Worm (Caenorhabditis elegans): ENCODE data around the gene rgs-7.

rgs-7 gene

ce11 chrX:3547828-3548227 lies 5.5 kb downstream of the rgs-7 start:
- TF ChIP-seq nhr-6 (tag; optimal IDR thresholded peaks at IDR 0.05): no peak
- peak; percentile 39 for TF ChIP-seq fos-1 (tag; optimal IDR thresholded peaks at IDR 0.05)

- no peak for TF ChIP-seq blmp-1 (tag; optimal IDR thresholded peaks at IDR 0.05; ENCODE audit: insufficient read depth)
- peak; percentile 71 for TF ChIP-seq fos-1 (tag; optimal IDR thresholded peaks at IDR 0.05)
Measured at ce11 chrX:3548716-3549115, 6.4 kb downstream of the rgs-7 start.

ce11 chrX:3551173-3551572 lies 8.8 kb downstream of the rgs-7 start:
- TF ChIP-seq nhr-11 (tag; optimal IDR thresholded peaks at IDR 0.05) (no peak), sma-9 (GFP tag; optimal IDR thresholded peaks at IDR 0.05) (peak; percentile 22), sma-9 (tag; optimal IDR thresholded peaks at IDR 0.05) (no peak), fos-1 (tag; optimal IDR thresholded peaks at IDR 0.05) (peak; percentile 17)

- no peak for TF ChIP-seq egl-27 (tag; optimal IDR thresholded peaks at IDR 0.05)
- no peak for TF ChIP-seq blmp-1 (tag; optimal IDR thresholded peaks at IDR 0.05; ENCODE audit: insufficient read depth)
- TF ChIP-seq fos-1 (tag; optimal IDR thresholded peaks at IDR 0.05): peak; percentile 39
- no peak for TF ChIP-seq mbf-1 (tag; optimal IDR thresholded peaks at IDR 0.05)
- no peak for TF ChIP-seq lin-11 (tag; optimal IDR thresholded peaks at IDR 0.05)
Measured at ce11 chrX:3552948-3553347, 10.6 kb downstream of the rgs-7 start.

- TF ChIP-seq snpc-4 (tag; optimal IDR thresholded peaks at IDR 0.05) (no peak), ceh-82 (tag; optimal IDR thresholded peaks at IDR 0.05) (no peak), sem-4 (tag; optimal IDR thresholded peaks at IDR 0.05) (no peak), elt-3 (tag; optimal IDR thresholded peaks at IDR 0.05) (no peak), C34F6.9 (tag; optimal IDR thresholded peaks at IDR 0.05) (no peak), F13H6.1 (tag; optimal IDR thresholded peaks at IDR 0.05) (no peak), egl-27 (tag; optimal IDR thresholded peaks at IDR 0.05) (no peak), fos-1 (tag; optimal IDR thresholded peaks at IDR 0.05) (no peak), lin-11 (tag; optimal IDR thresholded peaks at IDR 0.05) (no peak), nhr-23 (tag; optimal IDR thresholded peaks at IDR 0.05) (no peak), nhr-77 (tag; optimal IDR thresholded peaks at IDR 0.05) (no peak), ztf-1 (GFP tag; conservative IDR thresholded peaks at IDR 0.05) (no peak), nhr-21 (tag; optimal IDR thresholded peaks at IDR 0.05) (no peak), lin-39 (tag; optimal IDR thresholded peaks at IDR 0.05) (no peak), unc-39 (tag; optimal IDR thresholded peaks at IDR 0.05) (no peak), mbf-1 (tag; optimal IDR thresholded peaks at IDR 0.05) (no peak), nhr-12 (tag; optimal IDR thresholded peaks at IDR 0.05) (no peak), mdl-1 (tag; optimal IDR thresholded peaks at IDR 0.05) (no peak)
Measured at ce11 chrX:3553687-3554086, 11.3 kb downstream of the rgs-7 start.

ce11 chrX:3554117-3554516 lies 11.8 kb downstream of the rgs-7 start:
- TF ChIP-seq elt-1 (tag; optimal IDR thresholded peaks at IDR 0.05) (no peak), mdl-1 (tag; optimal IDR thresholded peaks at IDR 0.05) (no peak), lsy-2 (tag; optimal IDR thresholded peaks at IDR 0.05) (no peak), sem-4 (tag; optimal IDR thresholded peaks at IDR 0.05) (no peak), lin-11 (tag; optimal IDR thresholded peaks at IDR 0.05) (no peak), crh-2 (tag; optimal IDR thresholded peaks at IDR 0.05) (no peak), ceh-82 (tag; optimal IDR thresholded peaks at IDR 0.05) (no peak), nhr-12 (tag; optimal IDR thresholded peaks at IDR 0.05) (no peak), unc-39 (tag; optimal IDR thresholded peaks at IDR 0.05) (no peak), dmd-4 (tag; optimal IDR thresholded peaks at IDR 0.05) (no peak)

- TF ChIP-seq crh-2 (tag; optimal IDR thresholded peaks at IDR 0.05) (peak; percentile 3), sma-9 (GFP tag; optimal IDR thresholded peaks at IDR 0.05) (peak; percentile 31), sma-9 (tag; optimal IDR thresholded peaks at IDR 0.05) (no peak), aly-2 (tag; optimal IDR thresholded peaks at IDR 0.05) (no peak), fos-1 (tag; optimal IDR thresholded peaks at IDR 0.05) (peak; percentile 60)
Measured at ce11 chrX:3555930-3556329, 13.6 kb downstream of the rgs-7 start.

ce11 chrX:3563903-3564302 lies 21.6 kb downstream of the rgs-7 start, which contains the start of gene vit-4:
TSS of gene vit-4 (minus strand) at chrX:3563965.
- TF ChIP-seq crh-2 (tag; optimal IDR thresholded peaks at IDR 0.05) (no peak), nhr-11 (tag; optimal IDR thresholded peaks at IDR 0.05) (no peak), fos-1 (tag; optimal IDR thresholded peaks at IDR 0.05) (no peak), ceh-16 (tag; optimal IDR thresholded peaks at IDR 0.05) (no peak), lin-11 (tag; optimal IDR thresholded peaks at IDR 0.05) (no peak), unc-55 (GFP tag; optimal IDR thresholded peaks at IDR 0.05) (no peak), elt-3 (tag; optimal IDR thresholded peaks at IDR 0.05) (no peak), ztf-1 (GFP tag; conservative IDR thresholded peaks at IDR 0.05) (no peak), blmp-1 (tag; optimal IDR thresholded peaks at IDR 0.05; ENCODE audit: insufficient read depth) (no peak), ceh-82 (tag; optimal IDR thresholded peaks at IDR 0.05) (no peak), sma-3 (GFP tag; optimal IDR thresholded peaks at IDR 0.05) (no peak), ZK546.5 (tag; optimal IDR thresholded peaks at IDR 0.05) (no peak), gmeb-1 (tag; optimal IDR thresholded peaks at IDR 0.05) (no peak)
